Worm (Caenorhabditis elegans) whole organism, L3 larva: Measurements from ENCODE around the gene clec-243.

Experiments used
- aly-2 ChIP-seq: fragments of 150-350 bp; optimal IDR thresholded peaks from 2 replicates; lab custom pipeline; 2014; ENCODE audit warnings: missing biosample characterization, missing genetic modification characterization
- ceh-16 ChIP-seq: sonication (generic microtip); optimal IDR thresholded peaks from 2 replicates; lab custom pipeline; 2017; ENCODE audit warnings: missing biosample characterization, missing genetic modification characterization
- ceh-28 ChIP-seq: fragments of 150-350 bp; optimal IDR thresholded peaks from 2 replicates; lab custom pipeline; 2014; ENCODE audit warnings: missing biosample characterization, missing genetic modification reagents, missing genetic modification characterization
- ceh-9 ChIP-seq: sonication (generic microtip); optimal IDR thresholded peaks from 2 replicates; lab custom pipeline; 2018; ENCODE audit warnings: missing biosample characterization, missing genetic modification characterization
- daf-12 ChIP-seq: fragments of 150-350 bp; optimal IDR thresholded peaks from 2 replicates; lab custom pipeline; 2014; ENCODE audit warnings: missing biosample characterization, missing genetic modification reagents, missing genetic modification characterization
- egl-5 ChIP-seq: fragments of 150-350 bp; optimal IDR thresholded peaks from 2 replicates; lab custom pipeline; 2017; ENCODE audit warnings: missing biosample characterization, missing genetic modification reagents, missing genetic modification characterization, inconsistent platforms
- elt-3 ChIP-seq, 3 experiments: fragments of 150-350 bp in 1 of 3; sonication (generic microtip) in 2 of 3; optimal IDR thresholded peaks; 2 replicates in 2 of 3; 4 replicates in 1 of 3; lab custom pipeline; 2014 to 2017; ENCODE audit warnings: missing biosample characterization in 3 of 3, missing genetic modification characterization in 3 of 3
- fkh-2 ChIP-seq: fragments of 150-350 bp; optimal IDR thresholded peaks from 2 replicates; lab custom pipeline; 2014; ENCODE audit warnings: missing biosample characterization, missing genetic modification reagents, missing genetic modification characterization
- fos-1 ChIP-seq: fragments of 150-350 bp; optimal IDR thresholded peaks from 2 replicates; lab custom pipeline; 2014; ENCODE audit warnings: missing biosample characterization, missing genetic modification characterization
- lin-15B ChIP-seq: fragments of 150-350 bp; optimal IDR thresholded peaks from 2 replicates; lab custom pipeline; 2014; ENCODE audit warnings: missing biosample characterization, missing genetic modification characterization
- lin-39 ChIP-seq: fragments of 150-350 bp; optimal IDR thresholded peaks from 2 replicates; lab custom pipeline; 2018; ENCODE audit warnings: missing biosample characterization, missing genetic modification reagents, missing genetic modification characterization
- lsy-12 ChIP-seq: sonication (generic microtip); optimal IDR thresholded peaks from 2 replicates; lab custom pipeline; 2016; ENCODE audit warnings: mild to moderate bottlenecking, missing genetic modification characterization, missing compliant biosample characterization
- mdl-1 ChIP-seq: fragments of 150-350 bp; optimal IDR thresholded peaks from 2 replicates; lab custom pipeline; 2014; ENCODE audit warnings: missing biosample characterization, missing genetic modification characterization
- nfya-1 ChIP-seq: sonication (generic microtip); optimal IDR thresholded peaks from 2 replicates; lab custom pipeline; 2017; ENCODE audit warnings: missing genetic modification characterization, mild to moderate bottlenecking, missing compliant biosample characterization, antibody characterized with exemption, moderate library complexity; ENCODE audit not compliant: insufficient read depth
- nhr-12 ChIP-seq: fragments of 150-350 bp; optimal IDR thresholded peaks from 2 replicates; lab custom pipeline; 2014; ENCODE audit warnings: missing biosample characterization, missing genetic modification characterization
- nhr-23 ChIP-seq: fragments of 150-350 bp; optimal IDR thresholded peaks from 2 replicates; lab custom pipeline; 2014; ENCODE audit warnings: missing biosample characterization, missing genetic modification reagents, missing genetic modification characterization
- nhr-237 ChIP-seq: fragments of 150-350 bp; optimal IDR thresholded peaks from 2 replicates; lab custom pipeline; 2014; ENCODE audit warnings: missing biosample characterization, missing genetic modification characterization
- nhr-25 ChIP-seq: sonication (generic microtip); optimal IDR thresholded peaks from 2 replicates; lab custom pipeline; 2017; ENCODE audit warnings: missing biosample characterization, missing genetic modification characterization
- nhr-67 ChIP-seq: fragments of 150-350 bp; optimal IDR thresholded peaks from 2 replicates; lab custom pipeline; 2014; ENCODE audit warnings: missing biosample characterization, missing genetic modification characterization
- nhr-77 ChIP-seq: fragments of 150-350 bp; optimal IDR thresholded peaks from 2 replicates; lab custom pipeline; 2014; ENCODE audit warnings: missing biosample characterization, missing genetic modification characterization
- pqm-1 ChIP-seq: fragments of 150-350 bp; optimal IDR thresholded peaks from 2 replicates; lab custom pipeline; 2017; ENCODE audit warnings: missing biosample characterization, missing genetic modification characterization, inconsistent platforms
- skn-1 ChIP-seq: fragments of 150-350 bp; optimal IDR thresholded peaks from 2 replicates; lab custom pipeline; 2014; ENCODE audit warnings: missing biosample characterization, missing genetic modification characterization
- snpc-4 ChIP-seq: fragments of 150-350 bp; optimal IDR thresholded peaks from 2 replicates; lab custom pipeline; 2014; ENCODE audit warnings: missing biosample characterization, missing genetic modification characterization
- tbx-2 ChIP-seq: sonication (generic microtip); optimal IDR thresholded peaks from 2 replicates; lab custom pipeline; 2016; ENCODE audit warnings: mild to moderate bottlenecking, missing genetic modification characterization, missing compliant biosample characterization
- zag-1 ChIP-seq: fragments of 150-350 bp; optimal IDR thresholded peaks from 2 replicates; lab custom pipeline; 2014; ENCODE audit warnings: missing biosample characterization, missing genetic modification characterization
- ztf-11 ChIP-seq: fragments of 150-350 bp; optimal IDR thresholded peaks from 2 replicates; lab custom pipeline; 2014; ENCODE audit warnings: missing biosample characterization, missing genetic modification characterization
- ztf-4 ChIP-seq: fragments of 150-350 bp; optimal IDR thresholded peaks from 2 replicates; lab custom pipeline; 2014; ENCODE audit warnings: missing biosample characterization, missing genetic modification characterization

clec-243 gene

ce11 chrV:17211989-17212731 is 36.7 kb downstream of the clec-243 start, which contains the start of gene srh-236:
Gene srh-236 (minus strand): TSS chrV:17212039.
- TF ChIP-seq egl-5 (tag; lab: Kevin White, UChicago) (no peak), fos-1 (tag; lab: Kevin White, UChicago) (no peak), nhr-237 (tag; lab: Kevin White, UChicago) (no peak), tbx-2 (no peak), skn-1 (tag; lab: Kevin White, UChicago) (no peak), ceh-9 (tag; lab: Kevin White, UChicago) (no peak), ceh-28 (tag; lab: Kevin White, UChicago) (no peak), snpc-4 (tag; lab: Kevin White, UChicago) (no peak), nhr-25 (tag; lab: Kevin White, UChicago) (no peak), aly-2 (tag; lab: Kevin White, UChicago) (no peak)

- TF ChIP-seq nhr-77 (tag; lab: Kevin White, UChicago) = no peak
- no peak for TF ChIP-seq ceh-16 (tag; lab: Kevin White, UChicago)
- no peak for TF ChIP-seq snpc-4 (tag; lab: Kevin White, UChicago)
- no peak for TF ChIP-seq mdl-1 (tag; lab: Kevin White, UChicago)
- TF ChIP-seq lin-15B (tag; lab: Kevin White, UChicago) = no peak
- no peak for TF ChIP-seq pqm-1 (tag; lab: Kevin White, UChicago)
Measured at ce11 chrV:17208045-17208444, 40.8 kb downstream of the clec-243 start, which contains the start of gene Y68A4A.13. Gene Y68A4A.13 (minus strand): TSS chrV:17208145.

- TF ChIP-seq nhr-25 (tag; lab: Kevin White, UChicago) (no peak), egl-5 (tag; lab: Kevin White, UChicago) (no peak), nhr-12 (tag; lab: Kevin White, UChicago) (no peak), ceh-9 (tag; lab: Kevin White, UChicago) (no peak), lin-39 (tag; lab: Kevin White, UChicago) (no peak), zag-1 (tag; lab: Kevin White, UChicago) (no peak), nhr-67 (tag; lab: Kevin White, UChicago) (no peak), daf-12 (tag; lab: Kevin White, UChicago) (no peak), nhr-23 (tag; lab: Kevin White, UChicago) (no peak), ztf-11 (tag; lab: Kevin White, UChicago) (no peak)
Measured at ce11 chrV:17206469-17206868, 42.3 kb downstream of the clec-243 start.

- TF ChIP-seq lin-15B (tag; lab: Kevin White, UChicago) = no peak
- TF ChIP-seq ceh-16 (tag; lab: Kevin White, UChicago) = no peak
Measured at ce11 chrV:17201847-17202246, 47.0 kb downstream of the clec-243 start, which contains the start of gene Y68A4A.10. Gene Y68A4A.10 (plus strand): TSS chrV:17202147.

ce11 chrV:17198926-17199325 is 49.9 kb downstream of the clec-243 start, which contains the start of gene srz-96:
Gene srz-96 (plus strand): TSS chrV:17199226.
- TF ChIP-seq nfya-1 (tag; lab: Kevin White, UChicago) (no peak), ceh-28 (tag; lab: Kevin White, UChicago) (no peak), lsy-12 (tag; lab: Kevin White, UChicago) (no peak), fkh-2 (tag; lab: Kevin White, UChicago) (no peak), elt-3 (tag; optimal IDR thresholded peaks at IDR 0.05; lab: Kevin White, UChicago) (no peak), ztf-11 (tag; lab: Kevin White, UChicago) (no peak), ceh-16 (tag; lab: Kevin White, UChicago) (no peak), daf-12 (tag; lab: Kevin White, UChicago) (no peak), nhr-12 (tag; lab: Kevin White, UChicago) (no peak), lin-39 (tag; lab: Kevin White, UChicago) (no peak), ztf-4 (no peak)
